Worm (Caenorhabditis elegans): Measurements from ENCODE around the gene F55A11.6.

DNA sequence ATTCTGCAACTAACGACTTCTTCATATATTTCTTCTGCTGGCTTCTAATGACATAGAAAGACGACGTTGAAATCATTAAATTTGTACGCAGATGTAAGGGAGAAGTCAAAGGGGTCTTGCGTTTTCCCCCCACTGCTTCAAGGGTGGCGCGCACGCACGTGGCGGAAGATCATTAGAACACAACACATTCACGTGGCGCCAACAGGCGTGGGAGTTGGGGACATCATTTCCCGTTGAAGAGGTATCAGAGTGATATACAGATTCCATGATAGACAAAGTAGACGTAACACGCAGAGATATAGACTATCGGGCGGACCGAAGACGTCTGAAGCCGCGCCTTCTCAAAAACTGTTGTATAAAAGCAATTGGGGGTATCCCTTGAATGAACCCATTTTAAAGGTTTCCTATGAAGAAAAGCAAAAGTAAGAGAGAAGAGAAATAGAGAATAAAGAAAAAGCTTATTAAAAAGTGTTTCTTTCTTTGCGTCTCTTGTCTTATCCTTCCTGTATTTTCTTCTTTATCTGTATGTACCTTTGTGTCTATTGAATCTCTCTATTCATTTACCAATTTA, 22.7 kb downstream of the F55A11.6 start:
- TF ChIP-seq klf-2 (GFP tag; conservative IDR thresholded peaks at IDR 0.05) (no peak), flt-1 (GFP tag; IDR thresholded peaks at IDR 0.05) (no peak), ztf-29 (GFP tag; IDR thresholded peaks at IDR 0.05) (no peak), ref-1 (GFP tag; conservative IDR thresholded peaks at IDR 0.05) (no peak), med-1 (GFP tag; optimal IDR thresholded peaks at IDR 0.05; ENCODE audit: insufficient read depth) (no peak), T22C8.4 (GFP tag; IDR thresholded peaks at IDR 0.05) (no peak)
